Fruit fly (Drosophila melanogaster): ENCODE measurements around the gene CG17991.

DNA sequence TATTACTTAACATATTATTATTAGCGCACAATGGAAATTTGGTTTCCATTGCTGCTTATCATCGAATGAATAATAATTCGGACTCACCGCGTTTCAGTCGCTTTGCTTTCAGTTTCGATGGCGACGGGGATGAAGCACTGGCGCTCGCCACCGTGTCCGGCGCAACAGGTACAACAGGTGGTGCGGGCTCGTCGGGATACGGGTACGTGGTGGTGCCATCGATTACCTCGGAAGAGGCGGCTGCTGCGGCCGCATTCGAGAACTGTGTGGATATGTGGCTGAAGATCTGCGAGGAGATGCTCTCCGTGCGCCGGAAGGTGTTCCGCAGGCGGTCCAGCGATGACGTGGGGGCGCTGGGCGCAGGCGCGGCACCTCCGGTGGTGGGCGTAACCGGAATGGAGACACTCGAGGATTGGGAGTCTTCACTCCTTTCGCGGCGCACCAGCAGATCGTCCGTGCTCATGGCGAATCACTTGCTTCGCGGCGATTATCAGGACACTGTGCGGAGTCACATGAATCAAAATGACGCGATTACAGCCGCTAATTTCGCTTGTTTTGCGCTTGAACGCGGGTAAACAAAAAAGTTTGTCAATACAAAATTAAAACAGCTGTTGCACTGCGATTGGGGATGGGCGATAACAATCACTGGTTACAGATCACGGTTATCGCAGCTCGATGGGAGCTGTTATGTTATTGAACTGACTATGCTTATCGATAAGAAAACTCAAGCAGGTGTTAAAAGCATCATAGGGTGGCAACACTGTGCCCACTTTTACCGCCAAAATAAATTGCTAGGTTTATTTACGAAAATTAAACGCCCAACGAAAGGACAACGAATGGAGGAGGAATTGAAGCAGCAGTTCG, 2.4 kb upstream of the CG17991 start, which contains the start of the genes CG31064 and PolA2:
- TF ChIP-seq CG8478 (optimal IDR thresholded peaks at IDR 0.05), result no peak
- peak; percentile 19 to 31 for TF ChIP-seq CTCF (optimal IDR thresholded peaks at IDR 0.05)

Measured in S2 (cell line).